Worm (Caenorhabditis elegans) whole organism, L2 larva: ENCODE data around the gene ubxn-2.

Experiments used
- C34F6.9 ChIP-seq: fragments of 150-350 bp; optimal IDR thresholded peaks from 2 replicates; lab custom pipeline; 2014; ENCODE audit warnings: missing biosample characterization, missing genetic modification characterization
- F13H6.1 ChIP-seq: sonication (generic microtip); optimal IDR thresholded peaks from 2 replicates; lab custom pipeline; 2016; ENCODE audit warnings: missing genetic modification characterization, missing compliant biosample characterization
- R02D3.7 ChIP-seq: fragments of 150-350 bp; optimal IDR thresholded peaks from 2 replicates; lab custom pipeline; 2014; ENCODE audit warnings: missing biosample characterization, missing genetic modification characterization
- Y55F3AM.14 ChIP-seq: fragments of 200-800 bp; sonication (Bioruptor generic); optimal IDR thresholded peaks from 2 replicates; lab custom pipeline; 2018; ENCODE audit warnings: mild to moderate bottlenecking, missing genetic modification characterization, missing compliant biosample characterization
- ZK546.5 ChIP-seq: sonication (generic microtip); optimal IDR thresholded peaks from 2 replicates; lab custom pipeline; 2017; ENCODE audit warnings: missing biosample characterization, missing genetic modification characterization
- alr-1 ChIP-seq: fragments of 150-350 bp; optimal IDR thresholded peaks from 2 replicates; lab custom pipeline; 2014; ENCODE audit warnings: missing biosample characterization, missing genetic modification characterization
- aly-2 ChIP-seq: fragments of 150-350 bp; optimal IDR thresholded peaks from 2 replicates; lab custom pipeline; 2014; ENCODE audit warnings: missing biosample characterization, missing genetic modification characterization
- ama-1 ChIP-seq: fragments of 150-350 bp; optimal IDR thresholded peaks from 2 replicates; lab custom pipeline; 2018; ENCODE audit warnings: inconsistent platforms
- ceh-82 ChIP-seq: fragments of 150-350 bp; optimal IDR thresholded peaks from 2 replicates; lab custom pipeline; 2014; ENCODE audit warnings: missing biosample characterization, missing genetic modification characterization
- crh-2 ChIP-seq: sonication (generic microtip); optimal IDR thresholded peaks from 2 replicates; lab custom pipeline; 2017; ENCODE audit warnings: missing biosample characterization, missing genetic modification characterization
- egl-27 ChIP-seq: sonication (generic microtip); optimal IDR thresholded peaks from 3 replicates; lab custom pipeline; 2017; ENCODE audit warnings: missing biosample characterization, missing genetic modification reagents, missing genetic modification characterization
- elt-1 ChIP-seq: fragments of 150-350 bp; optimal IDR thresholded peaks from 2 replicates; lab custom pipeline; 2014; ENCODE audit warnings: missing biosample characterization, missing genetic modification characterization
- elt-3 ChIP-seq: sonication (generic microtip); optimal IDR thresholded peaks from 2 replicates; lab custom pipeline; 2017; ENCODE audit warnings: missing biosample characterization, missing genetic modification characterization
- fos-1 ChIP-seq: fragments of 150-350 bp; optimal IDR thresholded peaks from 2 replicates; lab custom pipeline; 2014; ENCODE audit warnings: missing biosample characterization, missing genetic modification characterization
- lin-11 ChIP-seq: fragments of 150-350 bp; sonication (generic microtip); optimal IDR thresholded peaks from 2 replicates; lab custom pipeline; 2014; ENCODE audit warnings: missing biosample characterization, missing genetic modification characterization, inconsistent platforms, mixed read lengths
- lin-13 ChIP-seq: fragments of 150-350 bp; optimal IDR thresholded peaks from 2 replicates; lab custom pipeline; 2014; ENCODE audit warnings: missing biosample characterization, missing genetic modification reagents, missing genetic modification characterization
- lin-39 ChIP-seq: fragments of 150-350 bp; optimal IDR thresholded peaks from 2 replicates; lab custom pipeline; 2014; ENCODE audit warnings: missing biosample characterization, missing genetic modification reagents, missing genetic modification characterization
- lsy-2 ChIP-seq, 2 experiments: fragments of 150-350 bp in 1 of 2; sonication (generic microtip) in 1 of 2; optimal IDR thresholded peaks; 2 replicates each; lab custom pipeline; 2014 to 2017; ENCODE audit warnings: missing biosample characterization in 2 of 2, missing genetic modification characterization in 2 of 2
- mab-5 ChIP-seq: fragments of 150-350 bp; optimal IDR thresholded peaks from 2 replicates; lab custom pipeline; 2014; ENCODE audit warnings: missing biosample characterization, missing genetic modification characterization
- mbf-1 ChIP-seq: sonication (generic microtip); optimal IDR thresholded peaks from 2 replicates; lab custom pipeline; 2017; ENCODE audit warnings: missing biosample characterization, missing genetic modification characterization
- mdl-1 ChIP-seq, 2 experiments: fragments of 150-350 bp in 1 of 2; sonication (generic microtip) in 1 of 2; optimal IDR thresholded peaks; 2 replicates each; lab custom pipeline; 2017; ENCODE audit warnings: missing biosample characterization in 2 of 2, missing genetic modification characterization in 2 of 2
- nhr-10 ChIP-seq: sonication (generic microtip); optimal IDR thresholded peaks from 2 replicates; lab custom pipeline; 2017; ENCODE audit warnings: missing biosample characterization, missing genetic modification characterization
- nhr-11 ChIP-seq: fragments of 150-350 bp; optimal IDR thresholded peaks from 2 replicates; lab custom pipeline; 2014; ENCODE audit warnings: missing biosample characterization, missing genetic modification characterization
- nhr-12 ChIP-seq: fragments of 150-350 bp; optimal IDR thresholded peaks from 2 replicates; lab custom pipeline; 2014; ENCODE audit warnings: missing biosample characterization, missing genetic modification characterization
- nhr-129 ChIP-seq: fragments of 150-350 bp; optimal IDR thresholded peaks from 2 replicates; lab custom pipeline; 2014; ENCODE audit warnings: missing biosample characterization, missing genetic modification characterization
- nhr-23 ChIP-seq: fragments of 150-350 bp; optimal IDR thresholded peaks from 2 replicates; lab custom pipeline; 2014; ENCODE audit warnings: missing biosample characterization, missing genetic modification reagents, missing genetic modification characterization
- nhr-237 ChIP-seq: fragments of 150-350 bp; optimal IDR thresholded peaks from 2 replicates; lab custom pipeline; 2014; ENCODE audit warnings: missing biosample characterization, missing genetic modification characterization
- nhr-25 ChIP-seq: fragments of 150-350 bp; sonication (generic microtip); optimal IDR thresholded peaks from 3 replicates; lab custom pipeline; 2014; ENCODE audit warnings: missing biosample characterization, missing genetic modification characterization
- nhr-6 ChIP-seq: fragments of 150-350 bp; optimal IDR thresholded peaks from 2 replicates; lab custom pipeline; 2014; ENCODE audit warnings: missing biosample characterization, missing genetic modification characterization
- nhr-77 ChIP-seq: fragments of 150-350 bp; optimal IDR thresholded peaks from 2 replicates; lab custom pipeline; 2014; ENCODE audit warnings: missing biosample characterization, missing genetic modification characterization
- sem-4 ChIP-seq: fragments of 150-350 bp; optimal IDR thresholded peaks from 2 replicates; lab custom pipeline; 2014; ENCODE audit warnings: missing biosample characterization, missing genetic modification reagents, missing genetic modification characterization
- sma-3 ChIP-seq: sonication (generic microtip); optimal IDR thresholded peaks from 2 replicates; lab custom pipeline; 2016; ENCODE audit warnings: missing genetic modification reagents, missing genetic modification characterization, missing compliant biosample characterization
- snpc-4 ChIP-seq: fragments of 150-350 bp; optimal IDR thresholded peaks from 2 replicates; lab custom pipeline; 2014; ENCODE audit warnings: missing biosample characterization, missing genetic modification characterization
- unc-39 ChIP-seq: fragments of 150-350 bp; optimal IDR thresholded peaks from 2 replicates; lab custom pipeline; 2014; ENCODE audit warnings: missing biosample characterization, missing genetic modification characterization
- unc-55 ChIP-seq: fragments of 150-350 bp; sonication (generic microtip); optimal IDR thresholded peaks from 3 replicates; lab custom pipeline; 2014; ENCODE audit warnings: missing biosample characterization, missing genetic modification reagents, missing genetic modification characterization
- zag-1 ChIP-seq: fragments of 150-350 bp; optimal IDR thresholded peaks from 2 replicates; lab custom pipeline; 2014; ENCODE audit warnings: missing biosample characterization, missing genetic modification characterization
- ztf-11 ChIP-seq: sonication (generic microtip); optimal IDR thresholded peaks from 2 replicates; lab custom pipeline; 2017; ENCODE audit warnings: missing biosample characterization, missing genetic modification characterization
- ztf-4 ChIP-seq: fragments of 150-350 bp; optimal IDR thresholded peaks from 2 replicates; lab custom pipeline; 2014; ENCODE audit warnings: missing biosample characterization, missing genetic modification characterization

ubxn-2 gene

DNA sequence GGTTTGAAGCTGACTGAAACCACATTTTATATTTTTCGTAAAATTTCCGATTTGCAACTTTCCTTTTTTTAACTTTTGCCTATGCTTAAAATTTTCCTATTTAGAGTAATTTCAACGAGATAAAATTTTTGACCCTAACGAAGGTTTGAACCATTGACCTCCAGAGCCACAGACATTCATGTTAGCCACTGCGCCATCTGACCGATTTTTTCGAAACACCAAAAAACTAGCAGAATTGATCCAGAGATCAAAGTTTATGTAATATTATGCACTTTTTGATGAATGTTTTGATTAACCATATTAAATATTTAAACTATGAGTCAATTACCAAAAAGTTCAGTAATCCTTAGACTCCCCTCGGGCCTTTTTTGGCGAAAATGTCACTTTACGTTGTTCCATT is 32.5 kb upstream of the ubxn-2 start:
- no peak for TF ChIP-seq elt-3 (tag; lab: Kevin White, UChicago)
- no peak for TF ChIP-seq sem-4 (tag; lab: Kevin White, UChicago)
- TF ChIP-seq sma-3 (GFP tag; lab: Kevin White, UChicago) = no peak
- TF ChIP-seq mbf-1 (tag; lab: Kevin White, UChicago) = no peak
- no peak for TF ChIP-seq lsy-2 (tag; optimal IDR thresholded peaks at IDR 0.05; lab: Kevin White, UChicago)
- no peak for TF ChIP-seq nhr-77 (tag; lab: Kevin White, UChicago)
- TF ChIP-seq lin-39 (tag; lab: Kevin White, UChicago) = no peak
- TF ChIP-seq R02D3.7 (tag; lab: Kevin White, UChicago) = no peak
- no peak for TF ChIP-seq crh-2 (tag; lab: Kevin White, UChicago)
- TF ChIP-seq ztf-11 (tag; lab: Kevin White, UChicago) = no peak
- TF ChIP-seq nhr-25 (tag; lab: Kevin White, UChicago) = no peak
- no peak for TF ChIP-seq unc-39 (tag; lab: Kevin White, UChicago)
- no peak for TF ChIP-seq ama-1 (lab: Kevin White, UChicago)
- TF ChIP-seq lin-11 (tag; lab: Kevin White, UChicago) = no peak
- TF ChIP-seq ZK546.5 (tag; lab: Kevin White, UChicago) = no peak
- TF ChIP-seq nhr-129 (tag; lab: Kevin White, UChicago) = no peak
- no peak for TF ChIP-seq nhr-23
- TF ChIP-seq, all 48 proteins: peak for 0

DNA sequence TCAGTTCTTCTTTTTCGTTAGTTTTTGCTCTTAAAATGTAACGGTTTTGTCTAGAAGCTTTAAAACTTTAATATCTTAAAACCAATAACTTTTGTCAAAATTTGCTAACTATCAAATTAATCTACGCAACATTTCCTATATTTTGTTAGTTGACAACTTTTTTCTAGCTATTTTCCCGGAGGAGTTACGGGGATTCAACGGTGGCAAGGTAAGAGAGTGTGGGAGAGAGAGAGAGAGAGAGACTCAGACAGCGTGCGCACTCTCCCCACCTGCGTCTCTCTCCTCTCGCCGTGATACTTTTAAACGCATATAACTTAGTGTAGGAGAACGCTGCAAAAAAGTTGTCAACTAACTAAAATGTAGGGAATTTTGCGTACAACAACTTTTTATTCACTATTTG is 27.9 kb upstream of the ubxn-2 start:
- TF ChIP-seq C34F6.9 (tag; lab: Kevin White, UChicago) (no peak), nhr-11 (no peak), sma-3 (GFP tag; lab: Kevin White, UChicago) (no peak), nhr-237 (tag; lab: Kevin White, UChicago) (no peak), lin-13 (no peak), mbf-1 (tag; lab: Kevin White, UChicago) (no peak), lin-11 (tag; lab: Kevin White, UChicago) (no peak), nhr-77 (tag; lab: Kevin White, UChicago) (no peak), aly-2 (tag; lab: Kevin White, UChicago) (no peak), nhr-25 (tag; lab: Kevin White, UChicago) (no peak), snpc-4 (tag; lab: Kevin White, UChicago) (no peak), nhr-10 (tag; lab: Kevin White, UChicago) (no peak), egl-27 (no peak), Y55F3AM.14 (GFP tag; lab: Kevin White, UChicago) (no peak)

DNA sequence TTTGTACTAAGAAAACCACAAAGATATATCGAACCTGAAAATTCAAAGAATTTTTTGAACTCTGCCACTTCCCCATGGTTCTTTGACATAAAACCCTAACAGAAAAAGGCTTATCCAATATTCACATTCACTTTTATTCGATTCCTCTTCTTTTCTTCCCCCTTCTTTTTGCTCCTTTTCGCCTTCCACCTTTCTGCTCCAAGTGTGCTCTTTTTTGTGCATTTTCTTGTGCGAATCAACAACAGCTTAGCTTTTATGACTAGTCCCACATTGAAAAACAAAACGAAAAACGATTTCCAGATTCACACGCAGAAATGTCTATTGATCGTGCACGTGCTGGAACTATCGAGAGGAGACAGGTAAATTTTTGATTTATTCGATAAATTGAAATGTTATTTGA is 25.9 kb upstream of the ubxn-2 start, which contains the start of gene Y54G2A.41:
Gene Y54G2A.41, plus strand, starts transcription at position 301 of the 400 bp plus-strand sequence.
- TF ChIP-seq ztf-4 (no peak), elt-1 (tag; lab: Kevin White, UChicago) (no peak), mab-5 (tag; lab: Kevin White, UChicago) (no peak), nhr-237 (tag; lab: Kevin White, UChicago) (no peak), ztf-11 (tag; lab: Kevin White, UChicago) (no peak), fos-1 (no peak), mdl-1 (tag; optimal IDR thresholded peaks at IDR 0.05; lab: Kevin White, UChicago) (no peak), unc-39 (tag; lab: Kevin White, UChicago) (no peak), nhr-10 (tag; lab: Kevin White, UChicago) (no peak), nhr-12 (no peak), sma-3 (GFP tag; lab: Kevin White, UChicago) (no peak), ceh-82 (tag; lab: Kevin White, UChicago) (no peak)

DNA sequence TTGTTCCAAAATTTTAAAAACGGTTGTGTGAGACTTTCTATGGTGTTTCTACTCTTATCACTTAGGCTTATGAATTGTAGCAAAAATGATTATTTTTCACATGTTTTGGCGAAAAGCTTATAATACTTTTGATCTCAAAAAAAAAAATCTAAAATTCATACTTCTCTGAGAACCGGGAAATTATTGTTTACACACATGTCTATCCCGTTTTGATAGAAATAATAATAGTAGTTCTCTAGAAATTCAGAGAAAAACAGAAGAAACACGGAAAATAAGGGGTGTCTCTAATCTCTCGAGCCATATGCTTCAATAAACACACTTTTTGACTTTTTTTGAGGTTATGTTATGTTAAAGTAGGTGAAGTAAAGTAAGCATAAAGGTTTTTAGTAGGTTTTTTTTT is 25.0 kb upstream of the ubxn-2 start:
- TF ChIP-seq nhr-11 (no peak), unc-55 (GFP tag; lab: Kevin White, UChicago) (no peak), aly-2 (tag; lab: Kevin White, UChicago) (no peak), lin-11 (tag; lab: Kevin White, UChicago) (no peak), ztf-4 (no peak), egl-27 (no peak), zag-1 (no peak), lsy-2 (tag; optimal IDR thresholded peaks at IDR 0.05; lab: Kevin White, UChicago) (no peak), nhr-6 (tag; lab: Kevin White, UChicago) (no peak), F13H6.1 (tag; lab: Kevin White, UChicago) (no peak), ceh-82 (tag; lab: Kevin White, UChicago) (no peak), elt-1 (tag; lab: Kevin White, UChicago) (no peak), ZK546.5 (tag; lab: Kevin White, UChicago) (no peak), mab-5 (tag; lab: Kevin White, UChicago) (no peak), alr-1 (tag; lab: Kevin White, UChicago) (no peak), nhr-12 (no peak)
